Worm (Caenorhabditis elegans): ENCODE measurements around the gene srj-5.

Gene srj-5

DNA sequence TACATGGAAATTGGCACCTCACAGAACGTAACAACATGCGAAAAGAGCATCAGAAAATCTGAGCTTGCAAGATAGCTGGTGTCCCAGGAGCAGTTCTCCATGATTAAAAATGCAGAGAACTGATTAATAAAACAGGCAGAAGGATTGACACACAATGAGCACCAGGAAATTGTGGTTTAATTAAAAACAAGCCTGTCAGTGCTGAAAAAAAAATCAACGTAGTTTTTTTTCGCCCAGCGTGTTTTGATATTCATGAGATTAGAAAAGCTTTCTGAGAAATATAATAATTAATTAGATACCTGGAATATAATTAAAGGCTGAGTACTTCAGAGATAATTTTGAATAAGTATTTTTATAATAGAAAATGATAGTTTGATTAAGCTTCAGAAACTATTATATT, 4.8 kb upstream of the srj-5 start, which contains the start of gene srh-246:
Gene srh-246 (minus strand): TSS at position 101 of the 400 bp plus-strand sequence.
- TF ChIP-seq skn-1 (tag; optimal IDR thresholded peaks at IDR 0.05) (no peak), sma-9 (GFP tag; optimal IDR thresholded peaks at IDR 0.05) (no peak), sma-9 (tag; optimal IDR thresholded peaks at IDR 0.05) (no peak), nhr-77 (tag; optimal IDR thresholded peaks at IDR 0.05) (no peak), mab-5 (tag; optimal IDR thresholded peaks at IDR 0.05) (no peak), ztf-4 (tag; optimal IDR thresholded peaks at IDR 0.05) (no peak), lin-11 (tag; optimal IDR thresholded peaks at IDR 0.05) (no peak), ceh-16 (tag; optimal IDR thresholded peaks at IDR 0.05) (no peak), nhr-129 (tag; optimal IDR thresholded peaks at IDR 0.05) (no peak), ztf-11 (tag; optimal IDR thresholded peaks at IDR 0.05) (no peak), nhr-12 (tag; optimal IDR thresholded peaks at IDR 0.05) (no peak), fos-1 (tag; optimal IDR thresholded peaks at IDR 0.05) (no peak), crh-2 (tag; optimal IDR thresholded peaks at IDR 0.05) (no peak), unc-62 (GFP tag; optimal IDR thresholded peaks at IDR 0.05) (no peak)

DNA sequence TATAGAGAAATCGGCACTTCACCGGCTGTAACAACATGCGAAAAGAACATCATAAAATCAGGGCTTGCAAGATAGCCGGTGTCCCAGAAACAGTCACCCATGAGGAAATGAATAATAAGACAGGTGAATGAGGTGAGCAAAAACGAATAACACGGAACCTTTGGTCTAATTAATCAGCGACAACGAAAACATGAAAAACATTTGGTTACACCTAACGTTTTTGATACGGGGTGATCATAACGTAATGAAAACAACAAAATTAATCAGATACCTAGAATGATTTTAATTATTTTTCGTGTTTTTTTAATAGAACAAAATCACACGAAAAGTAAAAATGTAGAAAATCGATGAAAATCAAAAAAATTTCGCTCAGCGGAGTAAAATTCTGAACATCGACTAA, 3.0 kb upstream of the srj-5 start, which contains the start of gene srh-245:
Gene srh-245 (minus strand): TSS at position 101 of the 400 bp plus-strand sequence.
- TF ChIP-seq crh-2 (tag; optimal IDR thresholded peaks at IDR 0.05) (no peak), sma-3 (GFP tag; optimal IDR thresholded peaks at IDR 0.05) (no peak), egl-27 (tag; optimal IDR thresholded peaks at IDR 0.05) (no peak), nhr-11 (tag; optimal IDR thresholded peaks at IDR 0.05) (no peak), C34F6.9 (tag; optimal IDR thresholded peaks at IDR 0.05) (no peak), nhr-21 (tag; optimal IDR thresholded peaks at IDR 0.05) (no peak), skn-1 (tag; optimal IDR thresholded peaks at IDR 0.05) (no peak), sem-4 (tag; optimal IDR thresholded peaks at IDR 0.05) (no peak), ama-1 (optimal IDR thresholded peaks at IDR 0.05) (no peak), blmp-1 (tag; optimal IDR thresholded peaks at IDR 0.05; ENCODE audit: insufficient read depth) (no peak), alr-1 (tag; optimal IDR thresholded peaks at IDR 0.05) (no peak), nhr-25 (tag; optimal IDR thresholded peaks at IDR 0.05) (no peak), elt-3 (tag; optimal IDR thresholded peaks at IDR 0.05) (no peak), dmd-4 (tag; optimal IDR thresholded peaks at IDR 0.05) (no peak), sma-9 (GFP tag; optimal IDR thresholded peaks at IDR 0.05) (no peak), sma-9 (tag; optimal IDR thresholded peaks at IDR 0.05) (no peak)

DNA sequence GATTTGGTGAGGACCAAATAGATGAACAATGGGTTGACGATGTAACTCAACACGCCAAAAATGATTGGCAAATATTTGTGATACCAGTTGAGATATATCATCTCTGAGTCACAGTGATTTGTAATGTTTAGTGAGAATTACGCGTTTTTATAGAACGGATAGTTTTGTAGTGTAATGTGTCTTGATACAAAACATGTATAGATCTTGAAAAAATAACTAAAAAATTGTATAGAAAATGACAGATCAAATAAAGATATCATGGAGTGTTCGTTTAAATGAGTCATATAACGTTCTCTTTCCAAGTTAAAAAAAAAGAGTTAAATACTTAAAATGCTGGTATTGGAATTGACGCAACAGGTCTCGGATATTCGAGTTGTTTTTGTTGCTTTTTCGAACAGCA, 1.6 kb upstream of the srj-5 start, which contains the start of gene srj-6:
Gene srj-6 (minus strand): TSS at position 101 of the 400 bp plus-strand sequence.
- TF ChIP-seq C34F6.9 (tag; optimal IDR thresholded peaks at IDR 0.05) (no peak), Y55F3AM.14 (GFP tag; optimal IDR thresholded peaks at IDR 0.05) (no peak), ceh-82 (tag; optimal IDR thresholded peaks at IDR 0.05) (no peak), peb-1 (tag; optimal IDR thresholded peaks at IDR 0.05) (no peak), mab-5 (tag; optimal IDR thresholded peaks at IDR 0.05) (no peak), lin-13 (GFP tag; optimal IDR thresholded peaks at IDR 0.05) (no peak), sma-9 (GFP tag; optimal IDR thresholded peaks at IDR 0.05) (no peak), sma-9 (tag; optimal IDR thresholded peaks at IDR 0.05) (no peak), nhr-129 (tag; optimal IDR thresholded peaks at IDR 0.05) (no peak), lsy-2 (tag; optimal IDR thresholded peaks at IDR 0.05) (no peak), ztf-1 (GFP tag; conservative IDR thresholded peaks at IDR 0.05) (no peak), sem-4 (tag; optimal IDR thresholded peaks at IDR 0.05) (no peak), sma-3 (GFP tag; optimal IDR thresholded peaks at IDR 0.05) (no peak), nhr-6 (tag; optimal IDR thresholded peaks at IDR 0.05) (no peak), lin-11 (tag; optimal IDR thresholded peaks at IDR 0.05) (no peak), nhr-25 (tag; optimal IDR thresholded peaks at IDR 0.05) (no peak), alr-1 (tag; optimal IDR thresholded peaks at IDR 0.05) (no peak), nhr-11 (tag; optimal IDR thresholded peaks at IDR 0.05) (no peak), mbf-1 (tag; optimal IDR thresholded peaks at IDR 0.05) (no peak)

DNA sequence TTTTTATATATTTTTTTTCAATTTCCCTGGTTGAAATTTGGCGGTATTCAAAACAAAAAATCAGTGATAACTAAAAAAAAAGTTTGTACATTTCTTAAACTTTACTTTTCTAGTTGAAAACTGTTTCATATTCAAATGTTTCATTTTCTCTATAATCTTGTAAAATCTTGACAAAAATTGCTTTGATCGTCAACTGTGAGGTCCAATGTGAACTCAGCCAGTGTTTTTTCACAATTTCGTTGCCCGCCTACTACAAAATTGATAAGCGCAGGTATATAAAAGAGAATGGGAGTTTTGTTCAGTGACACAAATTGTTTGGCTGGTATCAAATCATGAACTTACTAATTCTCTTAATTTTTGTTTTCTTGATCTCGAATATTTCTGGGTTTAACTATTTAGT, 6.0 kb downstream of the srj-5 start, which contains the start of gene ugt-42:
Gene ugt-42 (plus strand): TSS at position 301 of the 400 bp plus-strand sequence.
- TF ChIP-seq lin-13 (GFP tag; optimal IDR thresholded peaks at IDR 0.05) (no peak), F13H6.1 (tag; optimal IDR thresholded peaks at IDR 0.05) (no peak), ceh-16 (tag; optimal IDR thresholded peaks at IDR 0.05) (no peak), skn-1 (tag; optimal IDR thresholded peaks at IDR 0.05) (no peak), peb-1 (tag; optimal IDR thresholded peaks at IDR 0.05) (no peak), unc-62 (GFP tag; optimal IDR thresholded peaks at IDR 0.05) (no peak), sma-3 (GFP tag; optimal IDR thresholded peaks at IDR 0.05) (no peak), ztf-1 (GFP tag; conservative IDR thresholded peaks at IDR 0.05) (no peak)
